Worm (Caenorhabditis elegans): ENCODE data around the gene frg-1.
A peak's percentile ranks its signal among the peaks of the same experiment; 100 is the strongest.

DNA sequence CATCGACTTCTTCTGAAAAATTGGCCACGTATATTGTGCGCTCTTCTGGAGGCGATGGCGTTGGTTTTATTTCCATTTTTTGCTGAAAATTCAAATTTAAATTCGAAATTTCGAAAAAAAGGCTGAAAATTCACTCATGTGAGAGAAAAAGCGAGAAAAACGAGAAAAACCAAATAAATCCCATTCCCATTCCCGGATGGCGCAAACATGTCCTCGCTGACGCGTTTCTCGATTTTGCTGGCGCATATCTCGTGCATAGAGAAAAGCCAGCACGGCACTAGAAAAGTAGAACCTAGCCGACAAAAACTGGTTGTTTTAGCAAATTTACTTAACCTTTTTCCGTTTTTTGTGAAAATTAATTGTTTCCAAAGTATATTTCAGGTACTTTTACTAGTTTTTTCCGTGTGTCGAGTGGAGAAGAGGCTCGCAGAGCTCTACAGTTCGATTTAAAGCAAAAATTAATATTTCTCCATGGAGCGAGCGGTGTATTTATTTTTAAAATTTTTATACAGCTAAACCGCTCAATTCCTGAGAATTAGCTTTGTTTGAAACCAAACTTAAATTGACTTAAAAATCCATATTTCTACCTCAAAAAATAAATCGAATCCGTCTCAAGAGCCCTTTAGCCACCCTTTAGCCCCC, 47.1 kb upstream of the frg-1 start, which contains the start of gene rbm-7:
- TF ChIP-seq zag-1 (tag; optimal IDR thresholded peaks at IDR 0.05), result no peak
- TF ChIP-seq ceh-63 (GFP tag; optimal IDR thresholded peaks at IDR 0.05), result no peak
- TF ChIP-seq nhr-28 (tag; optimal IDR thresholded peaks at IDR 0.05), result no peak
- no peak for TF ChIP-seq nhr-237 (tag; optimal IDR thresholded peaks at IDR 0.05)
- TF ChIP-seq unc-62 (GFP tag; optimal IDR thresholded peaks at IDR 0.05), result no peak
- TF ChIP-seq hlh-17 (GFP tag; optimal IDR thresholded peaks at IDR 0.05; ENCODE audit: borderline replicate concordance), result no peak
- peak; percentile 64 for TF ChIP-seq skn-1 (tag; optimal IDR thresholded peaks at IDR 0.05)

Measured in whole organism, L1 larva.